Fruit fly (Drosophila melanogaster) whole organism, wandering third instar larva: Measurements from ENCODE around the gene tefu.

Experiments used
- CrebA ChIP-seq: fragments of 200-800 bp; sonication (Bioruptor generic); optimal IDR thresholded peaks from 2 replicates; lab custom pipeline; 2016; ENCODE audit warnings: missing biosample characterization, mild to moderate bottlenecking, missing genetic modification characterization, borderline replicate concordance
- Dfd ChIP-seq: fragments of >200 bp; optimal IDR thresholded peaks from 2 replicates; lab custom pipeline; 2017; ENCODE audit warnings: missing biosample characterization, missing genetic modification characterization
- GATAd ChIP-seq: sonication (Bioruptor generic); optimal IDR thresholded peaks from 2 replicates; lab custom pipeline; 2016; ENCODE audit warnings: missing biosample characterization, missing genetic modification characterization
- HLH106 ChIP-seq: fragments of 200-800 bp; optimal IDR thresholded peaks from 3 replicates; lab custom pipeline; 2019; ENCODE audit warnings: missing biosample characterization, mild to moderate bottlenecking, missing genetic modification characterization, moderate library complexity
- Hr78 ChIP-seq: fragments of >200 bp; optimal IDR thresholded peaks from 2 replicates; lab custom pipeline; 2017; ENCODE audit warnings: missing biosample characterization, missing genetic modification characterization
- br ChIP-seq: fragments of 200-800 bp; sonication (Bioruptor generic); optimal IDR thresholded peaks from 2 replicates; lab custom pipeline; 2016; ENCODE audit warnings: missing biosample characterization, missing genetic modification characterization
- brk ChIP-seq: fragments of 200-800 bp; sonication (Bioruptor generic); optimal IDR thresholded peaks from 2 replicates; lab custom pipeline; 2016; ENCODE audit warnings: missing biosample characterization, mild to moderate bottlenecking, missing genetic modification characterization
- ey ChIP-seq: fragments of 200-800 bp; sonication (Bioruptor generic); optimal IDR thresholded peaks from 2 replicates; lab custom pipeline; 2016; ENCODE audit warnings: missing biosample characterization, missing genetic modification characterization
- foxo ChIP-seq, 2 experiments: fragments of 200-800 bp; sonication (Bioruptor generic); optimal IDR thresholded peaks; 2 replicates in 1 of 2; 3 replicates in 1 of 2; lab custom pipeline; 2016 to 2017; ENCODE audit warnings: missing biosample characterization in 2 of 2, missing genetic modification characterization in 2 of 2
- fru ChIP-seq: fragments of 200-800 bp; sonication (Bioruptor generic); optimal IDR thresholded peaks from 3 replicates; lab custom pipeline; 2016; ENCODE audit warnings: missing biosample characterization, mild to moderate bottlenecking, missing genetic modification characterization
- psq ChIP-seq: fragments of 200-800 bp; sonication (Bioruptor generic); optimal IDR thresholded peaks from 3 replicates; lab custom pipeline; 2017; ENCODE audit warnings: missing biosample characterization, mild to moderate bottlenecking, missing genetic modification characterization, moderate library complexity
- usp ChIP-seq: fragments of >200 bp; optimal IDR thresholded peaks from 2 replicates; lab custom pipeline; 2017; ENCODE audit warnings: missing biosample characterization, missing genetic modification characterization

- TF ChIP-seq brk (GFP tag; lab: Kevin White, UChicago), result no peak
- TF ChIP-seq usp (GFP tag; lab: Kevin White, UChicago), result no peak
- no peak for TF ChIP-seq GATAd (GFP tag; lab: Kevin White, UChicago)
- TF ChIP-seq CrebA (GFP tag; lab: Kevin White, UChicago), result no peak
- TF ChIP-seq psq (GFP tag; lab: Kevin White, UChicago), result no peak
- no peak for TF ChIP-seq Hr78 (GFP tag; lab: Kevin White, UChicago)
- TF ChIP-seq br (GFP tag; lab: Kevin White, UChicago), result no peak
- no peak for TF ChIP-seq fru (GFP tag; lab: Kevin White, UChicago)
- no peak for TF ChIP-seq foxo (GFP tag; optimal IDR thresholded peaks at IDR 0.05; lab: Kevin White, UChicago)
- no peak for TF ChIP-seq ey (GFP tag; lab: Kevin White, UChicago)
- no peak for TF ChIP-seq HLH106
- TF ChIP-seq Dfd (GFP tag; lab: Kevin White, UChicago), result no peak
Observed at dm6 chr3R:15288802-15289201, 46.8 kb upstream of the tefu start.
